Worm (Caenorhabditis elegans): Measurements from ENCODE around the gene T19D12.2.

ce11 chrII:6706552-6707091, 45.5 kb downstream of the T19D12.2 start:
- TF ChIP-seq attf-6 (GFP tag; IDR thresholded peaks at IDR 0.05) (no peak), madf-3 (GFP tag; IDR thresholded peaks at IDR 0.05) (no peak), D2030.7 (GFP tag; IDR thresholded peaks at IDR 0.05) (no peak), K12H6.12 (tag; optimal IDR thresholded peaks at IDR 0.05) (no peak), hmg-1.2 (GFP tag; IDR thresholded peaks at IDR 0.05) (no peak)

Measured in whole organism, young adult.